Worm (Caenorhabditis elegans) whole organism, L4/young adult: Measurements from ENCODE around the gene cest-2.1.

Source experiments
- W03F9.2 ChIP-seq: fragments of 150-350 bp; optimal IDR thresholded peaks from 2 replicates; lab custom pipeline; 2014; ENCODE audit warnings: missing biosample characterization, missing genetic modification characterization
- dao-5 ChIP-seq: sonication (generic microtip); optimal IDR thresholded peaks from 2 replicates; lab custom pipeline; 2016; ENCODE audit warnings: missing genotype, missing genetic modification characterization, moderate library complexity, missing compliant biosample characterization
- him-1 ChIP-seq: sonication (generic microtip); optimal IDR thresholded peaks from 2 replicates; lab custom pipeline; 2016; ENCODE audit warnings: missing genotype, missing genetic modification reagents, missing genetic modification characterization, missing compliant biosample characterization

ce11 chrV:14126341-14126924 lies 44.8 kb downstream of the cest-2.1 start:
- TF ChIP-seq W03F9.2 (tag; lab: Kevin White, UChicago) (no peak), him-1 (tag; lab: Kevin White, UChicago) (no peak), dao-5 (tag; lab: Kevin White, UChicago) (no peak)
